Fruit fly (Drosophila melanogaster): Measurements from ENCODE around the gene CG32006.
A peak's percentile ranks its signal among the peaks of the same experiment; 100 is the strongest.

CG32006 gene

DNA sequence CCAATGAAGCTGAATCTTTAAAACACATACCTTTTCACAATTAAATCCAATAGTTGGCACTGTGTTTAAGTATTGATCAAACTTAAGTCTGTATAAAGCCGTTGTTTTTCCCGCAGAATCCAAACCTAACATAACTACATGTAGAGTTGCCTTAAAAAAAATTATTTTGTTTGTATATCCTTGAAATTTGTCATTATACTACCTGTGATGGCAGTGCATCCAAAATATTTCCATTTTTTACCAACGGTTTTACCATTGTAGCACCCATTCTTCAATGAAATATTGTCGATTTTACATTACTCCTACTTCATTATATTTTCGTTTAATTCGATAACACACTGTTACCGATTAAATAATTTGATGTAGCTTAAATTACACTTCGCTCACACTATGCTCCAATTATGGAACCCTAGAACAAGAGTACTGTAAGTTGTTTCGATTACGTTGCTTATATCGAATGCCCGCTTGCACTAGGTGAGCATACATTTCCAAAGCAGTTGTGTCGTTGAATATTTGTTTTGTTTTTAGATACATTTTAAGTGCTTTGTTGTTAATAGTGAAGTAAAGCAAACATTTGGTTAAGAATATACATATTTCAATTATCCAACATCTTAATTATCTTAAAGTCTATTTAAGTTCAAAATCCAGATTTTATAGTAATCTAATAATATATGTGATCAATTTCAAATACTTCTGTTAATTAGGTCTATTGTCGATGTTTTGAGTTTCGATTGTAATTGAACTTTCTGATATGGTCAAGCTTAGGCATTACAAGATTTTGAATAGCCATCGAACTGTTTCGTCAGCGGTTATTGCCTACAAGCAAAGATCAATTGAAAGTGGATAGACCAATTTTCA, 28.7 kb downstream of the CG32006 start, which contains the start of gene Arl4:
TSS of gene Arl4 (minus strand) at position 328 of the 858 bp plus-strand sequence.
- no peak for TF ChIP-seq CG33017 (tag; optimal IDR thresholded peaks at IDR 0.05)
- TF ChIP-seq CG14711 (tag; optimal IDR thresholded peaks at IDR 0.05): peak; percentile 81
- no peak for TF ChIP-seq toe (GFP tag; optimal IDR thresholded peaks at IDR 0.05)
- peak; percentile 11 for TF ChIP-seq bab1 (GFP tag; optimal IDR thresholded peaks at IDR 0.05)
- no peak for TF ChIP-seq Hr96 (GFP tag; optimal IDR thresholded peaks at IDR 0.05)
- no peak for TF ChIP-seq CG7101 (tag; optimal IDR thresholded peaks at IDR 0.05)
- no peak for TF ChIP-seq kay (GFP tag; ENCODE audit: borderline replicate concordance)
- peak; percentile 16 for TF ChIP-seq CG1620 (GFP tag; optimal IDR thresholded peaks at IDR 0.05)
- TF ChIP-seq tj (GFP tag; optimal IDR thresholded peaks at IDR 0.05): no peak
- TF ChIP-seq CG5204 (GFP tag; optimal IDR thresholded peaks at IDR 0.05): no peak

DNA sequence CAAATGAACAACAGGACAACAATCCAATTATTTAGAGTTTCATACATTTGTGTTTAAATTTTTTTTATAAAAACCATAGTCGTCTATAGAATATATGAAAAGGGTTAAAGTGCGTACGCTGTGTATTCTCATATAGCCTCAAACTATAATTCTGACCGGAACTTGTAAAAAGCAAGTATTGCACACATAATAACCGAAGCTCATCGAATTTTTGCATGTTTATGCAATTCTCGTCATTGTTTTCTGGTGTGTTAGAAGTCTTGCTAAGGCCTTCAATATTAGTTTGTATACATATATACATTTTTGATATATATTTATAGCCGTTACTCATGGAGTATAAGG, 29.3 kb downstream of the CG32006 start:
- TF ChIP-seq kay (GFP tag; ENCODE audit: borderline replicate concordance) (no peak), tj (GFP tag; optimal IDR thresholded peaks at IDR 0.05) (no peak), Clk (GFP tag; optimal IDR thresholded peaks at IDR 0.05) (no peak), Mnt (GFP tag; optimal IDR thresholded peaks at IDR 0.05) (no peak), Crg-1 (GFP tag; optimal IDR thresholded peaks at IDR 0.05) (no peak), cic (GFP tag; optimal IDR thresholded peaks at IDR 0.05) (no peak), CG33017 (tag; optimal IDR thresholded peaks at IDR 0.05) (no peak), CG14711 (tag; optimal IDR thresholded peaks at IDR 0.05) (no peak), ovo (GFP tag; optimal IDR thresholded peaks at IDR 0.05) (no peak), CG5204 (GFP tag; optimal IDR thresholded peaks at IDR 0.05) (no peak), CG7101 (tag; optimal IDR thresholded peaks at IDR 0.05) (no peak), Hr96 (GFP tag; optimal IDR thresholded peaks at IDR 0.05) (no peak), pad (GFP tag; optimal IDR thresholded peaks at IDR 0.05) (no peak), CG7045 (GFP tag; optimal IDR thresholded peaks at IDR 0.05) (no peak), toe (GFP tag; optimal IDR thresholded peaks at IDR 0.05) (no peak), CG11617 (GFP tag; optimal IDR thresholded peaks at IDR 0.05) (no peak), CG12768 (GFP tag; optimal IDR thresholded peaks at IDR 0.05) (no peak)

DNA sequence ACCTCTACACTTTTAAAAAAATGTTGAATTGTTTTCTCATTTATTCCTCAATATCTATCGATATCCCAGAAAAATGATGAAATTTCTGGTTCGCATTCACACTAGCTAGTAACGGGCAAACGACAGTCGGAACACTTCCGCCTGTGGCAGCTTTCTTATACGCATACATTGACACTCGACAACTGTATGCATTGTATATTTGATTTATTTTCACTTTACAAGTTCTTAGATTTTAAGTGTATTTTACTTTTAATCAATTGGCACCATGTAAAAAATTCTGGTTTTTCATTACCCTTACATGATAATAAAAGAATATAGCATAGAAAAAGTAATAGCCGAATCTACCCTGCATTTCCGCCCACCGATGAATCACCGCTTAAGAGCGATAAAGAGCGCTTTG, 30.2 kb downstream of the CG32006 start:
- no peak for TF ChIP-seq Mnt (GFP tag; optimal IDR thresholded peaks at IDR 0.05)
- no peak for TF ChIP-seq bab1 (GFP tag; optimal IDR thresholded peaks at IDR 0.05)
- no peak for TF ChIP-seq CG5204 (GFP tag; optimal IDR thresholded peaks at IDR 0.05)

DNA sequence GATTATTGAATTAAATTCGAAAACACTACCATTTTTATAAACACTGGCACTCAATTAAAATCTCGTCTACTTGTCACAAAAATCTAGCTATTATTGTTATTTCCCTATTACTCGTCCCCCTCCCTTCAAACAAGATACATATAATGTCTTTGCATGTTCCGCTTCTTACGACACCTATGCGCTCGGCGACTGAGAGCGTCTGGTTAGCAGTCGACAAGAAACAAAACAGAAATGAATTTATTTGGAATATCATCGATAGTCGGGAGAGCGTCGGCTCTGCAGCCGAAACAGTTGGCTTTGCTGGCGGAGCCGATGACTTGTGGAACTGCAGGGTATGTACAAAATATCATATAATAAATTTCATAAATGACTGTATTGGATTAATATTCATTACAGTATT, 31.1 kb downstream of the CG32006 start:
- TF ChIP-seq cnc (optimal IDR thresholded peaks at IDR 0.05): no peak
- no peak for TF ChIP-seq Hr96 (GFP tag; optimal IDR thresholded peaks at IDR 0.05)
- no peak for TF ChIP-seq CG12768 (GFP tag; optimal IDR thresholded peaks at IDR 0.05)
- TF ChIP-seq Crg-1 (GFP tag; optimal IDR thresholded peaks at IDR 0.05): no peak
- TF ChIP-seq cic (GFP tag; optimal IDR thresholded peaks at IDR 0.05): no peak
- no peak for TF ChIP-seq CG1620 (GFP tag; optimal IDR thresholded peaks at IDR 0.05)
- no peak for TF ChIP-seq CG11617 (GFP tag; optimal IDR thresholded peaks at IDR 0.05)
- TF ChIP-seq bab1 (GFP tag; optimal IDR thresholded peaks at IDR 0.05): no peak
- no peak for TF ChIP-seq kay (GFP tag; ENCODE audit: borderline replicate concordance)
- TF ChIP-seq CG5204 (GFP tag; optimal IDR thresholded peaks at IDR 0.05): no peak
- no peak for TF ChIP-seq tj (GFP tag; optimal IDR thresholded peaks at IDR 0.05)
- no peak for TF ChIP-seq CG7101 (tag; optimal IDR thresholded peaks at IDR 0.05)
- TF ChIP-seq CG14711 (tag; optimal IDR thresholded peaks at IDR 0.05): no peak
- TF ChIP-seq pad (GFP tag; optimal IDR thresholded peaks at IDR 0.05): no peak
- no peak for TF ChIP-seq toe (GFP tag; optimal IDR thresholded peaks at IDR 0.05)
- TF ChIP-seq CG33017 (tag; optimal IDR thresholded peaks at IDR 0.05): no peak
- TF ChIP-seq CG7045 (GFP tag; optimal IDR thresholded peaks at IDR 0.05): no peak
- no peak for TF ChIP-seq Clk (GFP tag; optimal IDR thresholded peaks at IDR 0.05)
- TF ChIP-seq ovo (GFP tag; optimal IDR thresholded peaks at IDR 0.05): no peak

DNA sequence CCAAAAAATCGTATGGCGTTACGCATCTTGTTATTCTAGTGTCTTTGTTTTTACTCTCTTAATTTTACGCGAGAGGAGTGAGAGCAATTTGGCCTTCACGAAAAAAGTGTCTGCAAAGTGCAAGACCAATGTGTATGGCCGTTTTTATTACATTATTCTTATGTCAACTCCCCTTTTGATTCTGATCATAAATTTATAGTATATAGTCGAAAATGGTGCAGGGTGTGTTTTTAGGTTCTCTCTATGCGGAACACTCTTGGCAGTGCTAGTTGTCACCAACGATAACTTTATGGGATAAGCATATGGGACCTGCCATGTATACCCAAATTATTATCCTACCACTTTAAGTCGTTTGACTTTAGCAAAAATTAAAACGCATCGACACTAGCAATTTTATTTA, 33.1 kb downstream of the CG32006 start:
- TF ChIP-seq kay (GFP tag; ENCODE audit: borderline replicate concordance): peak; percentile 50
- TF ChIP-seq cic (GFP tag; optimal IDR thresholded peaks at IDR 0.05): no peak

DNA sequence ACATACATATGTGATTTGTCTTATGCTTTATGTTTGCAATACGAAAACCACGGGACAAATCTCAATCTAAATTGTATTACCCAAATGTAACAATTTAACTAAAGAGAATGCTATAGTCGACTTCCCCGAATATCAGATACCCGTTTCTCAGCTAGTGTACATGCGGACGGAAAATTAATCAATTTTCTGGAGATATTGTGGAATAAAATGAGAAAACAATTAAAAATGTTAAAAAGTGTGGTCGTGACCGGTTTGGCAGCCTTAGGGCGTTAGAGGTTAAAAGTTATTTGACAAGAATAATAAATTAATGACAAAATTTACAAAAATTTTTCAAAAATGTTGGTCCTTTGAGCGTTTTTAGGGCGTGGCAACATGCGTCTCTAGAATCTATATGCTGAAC, 42.0 kb downstream of the CG32006 start:
- TF ChIP-seq Crg-1 (GFP tag; optimal IDR thresholded peaks at IDR 0.05) (no peak), CG7101 (tag; optimal IDR thresholded peaks at IDR 0.05) (no peak), CG11617 (GFP tag; optimal IDR thresholded peaks at IDR 0.05) (no peak), bab1 (GFP tag; optimal IDR thresholded peaks at IDR 0.05) (no peak), CG1620 (GFP tag; optimal IDR thresholded peaks at IDR 0.05) (no peak), cic (GFP tag; optimal IDR thresholded peaks at IDR 0.05) (no peak)
